Worm (Caenorhabditis elegans) whole organism, L3 larva: ENCODE data around the gene cnc-2.
A peak's percentile ranks its signal among the peaks of the same experiment; 100 is the strongest.

Experiments
- R02D3.7 ChIP-seq: fragments of 150-350 bp; optimal IDR thresholded peaks from 2 replicates; lab custom pipeline; 2014; ENCODE audit warnings: missing biosample characterization, missing genetic modification characterization
- ceh-28 ChIP-seq: fragments of 150-350 bp; optimal IDR thresholded peaks from 2 replicates; lab custom pipeline; 2014; ENCODE audit warnings: missing biosample characterization, missing genetic modification reagents, missing genetic modification characterization
- ceh-82 ChIP-seq: fragments of 150-350 bp; optimal IDR thresholded peaks from 2 replicates; lab custom pipeline; 2014; ENCODE audit warnings: missing biosample characterization, missing genetic modification characterization
- ceh-9 ChIP-seq: sonication (generic microtip); optimal IDR thresholded peaks from 2 replicates; lab custom pipeline; 2018; ENCODE audit warnings: missing biosample characterization, missing genetic modification characterization
- daf-12 ChIP-seq: fragments of 150-350 bp; optimal IDR thresholded peaks from 2 replicates; lab custom pipeline; 2014; ENCODE audit warnings: missing biosample characterization, missing genetic modification reagents, missing genetic modification characterization
- elt-1 ChIP-seq: fragments of 150-350 bp; optimal IDR thresholded peaks from 2 replicates; lab custom pipeline; 2014; ENCODE audit warnings: missing biosample characterization, missing genetic modification characterization
- elt-2 ChIP-seq: sonication (generic microtip); optimal IDR thresholded peaks from 2 replicates; lab custom pipeline; 2016; ENCODE audit warnings: missing genetic modification reagents, mild to moderate bottlenecking, missing genetic modification characterization, missing compliant biosample characterization
- eor-1 ChIP-seq, 2 experiments: fragments of 150-350 bp; optimal IDR thresholded peaks; 2 replicates each; lab custom pipeline; 2014 to 2018; ENCODE audit warnings: missing biosample characterization in 2 of 2, missing genetic modification characterization in 2 of 2
- fkh-2 ChIP-seq: fragments of 150-350 bp; optimal IDR thresholded peaks from 2 replicates; lab custom pipeline; 2014; ENCODE audit warnings: missing biosample characterization, missing genetic modification reagents, missing genetic modification characterization
- hmg-11 ChIP-seq: sonication (generic microtip); optimal IDR thresholded peaks from 2 replicates; lab custom pipeline; 2016; ENCODE audit warnings: missing genetic modification characterization, missing compliant biosample characterization
- jun-1 ChIP-seq: fragments of 150-350 bp; optimal IDR thresholded peaks from 2 replicates; lab custom pipeline; 2014; ENCODE audit warnings: missing biosample characterization, missing genetic modification reagents, missing genetic modification characterization
- lin-15B ChIP-seq: fragments of 150-350 bp; optimal IDR thresholded peaks from 2 replicates; lab custom pipeline; 2014; ENCODE audit warnings: missing biosample characterization, missing genetic modification characterization
- lin-39 ChIP-seq: fragments of 150-350 bp; optimal IDR thresholded peaks from 2 replicates; lab custom pipeline; 2018; ENCODE audit warnings: missing biosample characterization, missing genetic modification reagents, missing genetic modification characterization
- mml-1 ChIP-seq: fragments of 150-350 bp; sonication (generic microtip); optimal IDR thresholded peaks from 3 replicates; lab custom pipeline; 2014; ENCODE audit warnings: missing biosample characterization, missing genetic modification characterization
- nhr-11 ChIP-seq: fragments of 150-350 bp; optimal IDR thresholded peaks from 2 replicates; lab custom pipeline; 2014; ENCODE audit warnings: missing biosample characterization, missing genetic modification characterization
- nhr-12 ChIP-seq: fragments of 150-350 bp; optimal IDR thresholded peaks from 2 replicates; lab custom pipeline; 2014; ENCODE audit warnings: missing biosample characterization, missing genetic modification characterization
- nhr-23 ChIP-seq: fragments of 150-350 bp; optimal IDR thresholded peaks from 2 replicates; lab custom pipeline; 2014; ENCODE audit warnings: missing biosample characterization, missing genetic modification reagents, missing genetic modification characterization
- nhr-237 ChIP-seq: fragments of 150-350 bp; optimal IDR thresholded peaks from 2 replicates; lab custom pipeline; 2014; ENCODE audit warnings: missing biosample characterization, missing genetic modification characterization
- nhr-28 ChIP-seq: fragments of 150-350 bp; optimal IDR thresholded peaks from 2 replicates; lab custom pipeline; 2014; ENCODE audit warnings: missing biosample characterization, missing genetic modification characterization
- nhr-43 ChIP-seq: sonication (generic microtip); optimal IDR thresholded peaks from 2 replicates; lab custom pipeline; 2016; ENCODE audit warnings: mild to moderate bottlenecking, missing genetic modification characterization, missing compliant biosample characterization; ENCODE audit not compliant: poor library complexity, severe bottlenecking
- nhr-77 ChIP-seq: fragments of 150-350 bp; optimal IDR thresholded peaks from 2 replicates; lab custom pipeline; 2014; ENCODE audit warnings: missing biosample characterization, missing genetic modification characterization
- pqm-1 ChIP-seq: fragments of 150-350 bp; optimal IDR thresholded peaks from 2 replicates; lab custom pipeline; 2017; ENCODE audit warnings: missing biosample characterization, missing genetic modification characterization, inconsistent platforms
- tbx-2 ChIP-seq: sonication (generic microtip); optimal IDR thresholded peaks from 2 replicates; lab custom pipeline; 2016; ENCODE audit warnings: mild to moderate bottlenecking, missing genetic modification characterization, missing compliant biosample characterization
- unc-62 ChIP-seq: fragments of 150-350 bp; sonication (generic microtip); optimal IDR thresholded peaks from 4 replicates; lab custom pipeline; 2014; ENCODE audit warnings: missing biosample characterization, missing genetic modification reagents, missing genetic modification characterization
- zag-1 ChIP-seq: fragments of 150-350 bp; optimal IDR thresholded peaks from 2 replicates; lab custom pipeline; 2014; ENCODE audit warnings: missing biosample characterization, missing genetic modification characterization
- ztf-11 ChIP-seq: fragments of 150-350 bp; optimal IDR thresholded peaks from 2 replicates; lab custom pipeline; 2014; ENCODE audit warnings: missing biosample characterization, missing genetic modification characterization

Gene cnc-2

DNA sequence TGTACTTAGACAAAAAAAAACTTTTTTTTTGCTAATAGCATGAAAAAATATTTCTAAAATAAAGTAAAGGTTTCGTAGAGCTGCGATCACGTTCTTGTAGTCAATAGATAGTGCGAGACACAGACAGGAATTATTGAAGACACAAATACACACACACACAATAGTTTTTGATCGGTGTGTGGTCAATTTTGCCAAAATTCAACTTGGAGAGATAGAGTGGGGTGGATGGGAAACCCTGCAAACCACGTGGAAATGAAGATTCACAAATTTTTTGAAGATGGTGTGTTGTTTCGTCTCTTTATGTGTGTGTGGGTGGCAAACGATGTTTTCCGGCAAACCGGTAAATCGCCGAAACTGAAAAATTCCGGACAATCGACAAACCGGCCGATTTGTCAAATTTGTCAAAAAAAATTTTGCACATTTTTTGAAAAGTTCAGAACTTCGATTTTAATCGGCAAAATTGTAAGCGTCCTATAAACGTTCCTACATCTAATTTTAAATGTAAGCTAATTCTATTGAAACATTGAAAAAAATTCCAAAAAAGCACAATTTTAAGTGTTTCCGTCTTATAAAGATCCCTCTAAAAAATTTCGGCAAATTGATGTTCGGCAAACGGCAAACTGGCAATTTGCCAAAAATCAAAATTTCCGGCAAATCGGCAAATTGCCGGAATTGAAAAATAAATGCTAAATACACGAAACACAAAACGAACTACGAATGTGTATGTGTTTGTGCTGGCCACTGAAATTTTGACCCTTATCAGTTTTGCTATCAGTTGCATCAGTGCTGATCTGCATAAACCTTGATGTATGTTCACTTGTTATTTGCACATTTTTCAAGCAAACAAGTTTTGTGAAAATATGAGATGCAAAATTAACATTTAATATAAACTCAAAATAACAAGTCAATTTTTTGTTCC lies 17.2 kb downstream of the cnc-2 start:
- TF ChIP-seq pqm-1 (tag; lab: Kevin White, UChicago) = peak; percentile 30
- peak; percentile 69 for TF ChIP-seq elt-2 (tag; lab: Kevin White, UChicago)
- TF ChIP-seq unc-62 = no peak

DNA sequence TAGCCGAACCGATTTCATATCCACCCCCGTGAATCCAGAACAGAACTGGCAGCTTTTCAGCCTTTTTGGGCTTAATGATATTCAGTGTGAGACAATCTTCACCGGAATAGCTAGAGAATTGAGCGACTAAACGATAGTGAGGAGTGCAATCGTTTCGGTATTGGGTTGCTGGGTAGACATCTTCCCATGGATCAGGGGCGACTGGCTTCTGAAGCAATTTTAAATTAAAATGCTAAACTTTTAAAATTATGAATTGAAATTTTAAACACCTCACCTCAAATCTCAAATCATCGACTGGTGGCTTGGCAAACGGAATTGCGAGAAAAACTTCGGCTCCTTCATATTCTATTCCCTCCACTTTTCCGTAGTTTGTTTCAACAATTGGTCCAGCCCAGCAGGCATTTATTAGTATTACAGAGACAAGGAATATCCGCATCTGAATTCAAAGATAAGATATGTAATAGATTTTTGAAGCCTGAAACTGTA lies 18.2 kb downstream of the cnc-2 start, which contains the start of gene ges-1:
TSS of gene ges-1 (minus strand) at position 436 of the 486 bp plus-strand sequence.
- TF ChIP-seq lin-15B (no peak), lin-39 (tag; lab: Kevin White, UChicago) (no peak), elt-1 (tag; lab: Kevin White, UChicago) (no peak)
- TF ChIP-seq, all 47 proteins: peak for 0

ce11 chrV:1425595-1425994 lies 24.4 kb downstream of the cnc-2 start, which contains the start of gene R12A1.3:
R12A1.3 (minus strand) TSS chrV:1425794.
- TF ChIP-seq lin-15B (no peak), nhr-237 (tag; lab: Kevin White, UChicago) (no peak), elt-1 (tag; lab: Kevin White, UChicago) (no peak), nhr-28 (tag; lab: Kevin White, UChicago) (no peak)

DNA sequence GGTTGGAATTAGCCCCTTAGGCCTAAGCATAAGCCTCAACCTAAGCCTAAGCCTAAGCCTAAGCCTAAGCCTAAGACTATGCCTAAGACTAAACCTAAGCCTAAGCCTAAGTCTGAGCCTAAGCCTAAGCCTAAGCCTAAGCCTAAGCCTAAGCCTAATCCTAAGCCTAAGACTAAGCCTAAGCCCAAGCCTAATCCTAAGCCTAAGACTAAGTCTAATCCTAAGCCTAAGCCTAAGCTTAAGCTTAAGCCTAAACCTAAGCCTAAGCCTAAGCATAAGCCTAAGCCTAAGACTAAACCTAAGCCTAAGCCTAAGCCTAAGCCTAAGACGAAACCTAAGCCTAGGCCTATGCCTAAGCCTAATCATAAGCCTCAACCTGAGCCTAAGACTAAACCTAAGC lies 26.6 kb downstream of the cnc-2 start:
- TF ChIP-seq zag-1 (tag; lab: Kevin White, UChicago) = no peak
- no peak for TF ChIP-seq daf-12 (tag; lab: Kevin White, UChicago)
- no peak for TF ChIP-seq jun-1 (tag; lab: Kevin White, UChicago)
- no peak for TF ChIP-seq elt-1 (tag; lab: Kevin White, UChicago)
- no peak for TF ChIP-seq nhr-11 (tag; lab: Kevin White, UChicago)
- TF ChIP-seq hmg-11 (tag; lab: Kevin White, UChicago) = no peak
- TF ChIP-seq ceh-28 (tag; lab: Kevin White, UChicago) = no peak
- TF ChIP-seq eor-1 (tag; optimal IDR thresholded peaks at IDR 0.05; lab: Kevin White, UChicago) = no peak
- TF ChIP-seq ztf-11 (tag; lab: Kevin White, UChicago) = no peak
- TF ChIP-seq nhr-77 (tag; lab: Kevin White, UChicago) = no peak
- no peak for TF ChIP-seq mml-1 (tag; lab: Kevin White, UChicago)

- TF ChIP-seq zag-1 (tag; lab: Kevin White, UChicago) (no peak), elt-1 (tag; lab: Kevin White, UChicago) (no peak), ceh-82 (tag; lab: Kevin White, UChicago) (no peak), nhr-12 (tag; lab: Kevin White, UChicago) (no peak), fkh-2 (tag; lab: Kevin White, UChicago) (no peak), unc-62 (no peak), ceh-28 (tag; lab: Kevin White, UChicago) (no peak)
Observed at ce11 chrV:1422269-1422668, 27.7 kb downstream of the cnc-2 start.

ce11 chrV:1416154-1416553 lies 33.8 kb downstream of the cnc-2 start:
- TF ChIP-seq R02D3.7 (tag; lab: Kevin White, UChicago) (no peak), nhr-28 (tag; lab: Kevin White, UChicago) (no peak), nhr-43 (tag; lab: Kevin White, UChicago) (no peak), tbx-2 (tag; lab: Kevin White, UChicago) (no peak), ceh-9 (tag; lab: Kevin White, UChicago) (no peak), ztf-11 (tag; lab: Kevin White, UChicago) (no peak), nhr-23 (tag; lab: Kevin White, UChicago) (no peak), nhr-237 (tag; lab: Kevin White, UChicago) (no peak)
